Worm (Caenorhabditis elegans) whole organism, L3 larva: ENCODE data around the gene C32D5.8.

Experiments
- R02D3.7 ChIP-seq: fragments of 150-350 bp; optimal IDR thresholded peaks from 2 replicates; lab custom pipeline; 2014; ENCODE audit warnings: missing biosample characterization, missing genetic modification characterization
- ZK546.5 ChIP-seq: sonication (generic microtip); optimal IDR thresholded peaks from 2 replicates; lab custom pipeline; 2017; ENCODE audit warnings: missing biosample characterization, missing genetic modification characterization
- aly-2 ChIP-seq: fragments of 150-350 bp; optimal IDR thresholded peaks from 2 replicates; lab custom pipeline; 2014; ENCODE audit warnings: missing biosample characterization, missing genetic modification characterization
- ama-1 ChIP-seq: fragments of 150-350 bp; optimal IDR thresholded peaks from 2 replicates; lab custom pipeline; 2018
- ceh-16 ChIP-seq: sonication (generic microtip); optimal IDR thresholded peaks from 2 replicates; lab custom pipeline; 2017; ENCODE audit warnings: missing biosample characterization, missing genetic modification characterization
- ceh-28 ChIP-seq: fragments of 150-350 bp; optimal IDR thresholded peaks from 2 replicates; lab custom pipeline; 2014; ENCODE audit warnings: missing biosample characterization, missing genetic modification reagents, missing genetic modification characterization
- ceh-82 ChIP-seq: fragments of 150-350 bp; optimal IDR thresholded peaks from 2 replicates; lab custom pipeline; 2014; ENCODE audit warnings: missing biosample characterization, missing genetic modification characterization
- ceh-9 ChIP-seq: sonication (generic microtip); optimal IDR thresholded peaks from 2 replicates; lab custom pipeline; 2018; ENCODE audit warnings: missing biosample characterization, missing genetic modification characterization
- daf-12 ChIP-seq: fragments of 150-350 bp; optimal IDR thresholded peaks from 2 replicates; lab custom pipeline; 2014; ENCODE audit warnings: missing biosample characterization, missing genetic modification reagents, missing genetic modification characterization
- egl-27 ChIP-seq: sonication (generic microtip); optimal IDR thresholded peaks from 4 replicates; lab custom pipeline; 2017; ENCODE audit warnings: missing biosample characterization, missing genetic modification reagents, missing genetic modification characterization
- egl-5 ChIP-seq: fragments of 150-350 bp; optimal IDR thresholded peaks from 2 replicates; lab custom pipeline; 2017; ENCODE audit warnings: missing biosample characterization, missing genetic modification reagents, missing genetic modification characterization, inconsistent platforms
- elt-1 ChIP-seq: fragments of 150-350 bp; optimal IDR thresholded peaks from 2 replicates; lab custom pipeline; 2014; ENCODE audit warnings: missing biosample characterization, missing genetic modification characterization
- elt-2 ChIP-seq: sonication (generic microtip); optimal IDR thresholded peaks from 2 replicates; lab custom pipeline; 2016; ENCODE audit warnings: missing genetic modification reagents, mild to moderate bottlenecking, missing genetic modification characterization, missing compliant biosample characterization
- elt-3 ChIP-seq, 3 experiments: fragments of 150-350 bp in 1 of 3; sonication (generic microtip) in 2 of 3; optimal IDR thresholded peaks; 2 replicates in 2 of 3; 4 replicates in 1 of 3; lab custom pipeline; 2014 to 2017; ENCODE audit warnings: missing biosample characterization in 3 of 3, missing genetic modification characterization in 3 of 3
- eor-1 ChIP-seq, 2 experiments: fragments of 150-350 bp; optimal IDR thresholded peaks; 2 replicates each; lab custom pipeline; 2014 to 2018; ENCODE audit warnings: missing biosample characterization in 2 of 2, missing genetic modification characterization in 2 of 2
- fkh-10 ChIP-seq: sonication (generic microtip); optimal IDR thresholded peaks from 2 replicates; lab custom pipeline; 2017; ENCODE audit warnings: missing biosample characterization, missing genetic modification reagents, missing genetic modification characterization
- fkh-2 ChIP-seq: fragments of 150-350 bp; optimal IDR thresholded peaks from 2 replicates; lab custom pipeline; 2014; ENCODE audit warnings: missing biosample characterization, missing genetic modification reagents, missing genetic modification characterization
- fos-1 ChIP-seq: fragments of 150-350 bp; optimal IDR thresholded peaks from 2 replicates; lab custom pipeline; 2014; ENCODE audit warnings: missing biosample characterization, missing genetic modification characterization
- hmg-11 ChIP-seq: sonication (generic microtip); optimal IDR thresholded peaks from 2 replicates; lab custom pipeline; 2016; ENCODE audit warnings: missing genetic modification characterization, missing compliant biosample characterization
- jun-1 ChIP-seq: fragments of 150-350 bp; optimal IDR thresholded peaks from 2 replicates; lab custom pipeline; 2014; ENCODE audit warnings: missing biosample characterization, missing genetic modification reagents, missing genetic modification characterization
- lin-15B ChIP-seq: fragments of 150-350 bp; optimal IDR thresholded peaks from 2 replicates; lab custom pipeline; 2014; ENCODE audit warnings: missing biosample characterization, missing genetic modification characterization
- lin-39 ChIP-seq: fragments of 150-350 bp; optimal IDR thresholded peaks from 2 replicates; lab custom pipeline; 2018; ENCODE audit warnings: missing biosample characterization, missing genetic modification reagents, missing genetic modification characterization
- lsy-12 ChIP-seq: sonication (generic microtip); optimal IDR thresholded peaks from 2 replicates; lab custom pipeline; 2016; ENCODE audit warnings: mild to moderate bottlenecking, missing genetic modification characterization, missing compliant biosample characterization
- mdl-1 ChIP-seq: fragments of 150-350 bp; optimal IDR thresholded peaks from 2 replicates; lab custom pipeline; 2014; ENCODE audit warnings: missing biosample characterization, missing genetic modification characterization
- mml-1 ChIP-seq: fragments of 150-350 bp; sonication (generic microtip); optimal IDR thresholded peaks from 3 replicates; lab custom pipeline; 2014; ENCODE audit warnings: missing biosample characterization, missing genetic modification characterization
- nfya-1 ChIP-seq: sonication (generic microtip); optimal IDR thresholded peaks from 2 replicates; lab custom pipeline; 2017; ENCODE audit warnings: missing genetic modification characterization, mild to moderate bottlenecking, missing compliant biosample characterization, antibody characterized with exemption, moderate library complexity; ENCODE audit not compliant: insufficient read depth
- nhr-11 ChIP-seq: fragments of 150-350 bp; optimal IDR thresholded peaks from 2 replicates; lab custom pipeline; 2014; ENCODE audit warnings: missing biosample characterization, missing genetic modification characterization
- nhr-12 ChIP-seq: fragments of 150-350 bp; optimal IDR thresholded peaks from 2 replicates; lab custom pipeline; 2014; ENCODE audit warnings: missing biosample characterization, missing genetic modification characterization
- nhr-23 ChIP-seq: fragments of 150-350 bp; optimal IDR thresholded peaks from 2 replicates; lab custom pipeline; 2014; ENCODE audit warnings: missing biosample characterization, missing genetic modification reagents, missing genetic modification characterization
- nhr-237 ChIP-seq: fragments of 150-350 bp; optimal IDR thresholded peaks from 2 replicates; lab custom pipeline; 2014; ENCODE audit warnings: missing biosample characterization, missing genetic modification characterization
- nhr-25 ChIP-seq: sonication (generic microtip); optimal IDR thresholded peaks from 2 replicates; lab custom pipeline; 2017; ENCODE audit warnings: missing biosample characterization, missing genetic modification characterization
- nhr-28 ChIP-seq: fragments of 150-350 bp; optimal IDR thresholded peaks from 2 replicates; lab custom pipeline; 2014; ENCODE audit warnings: missing biosample characterization, missing genetic modification characterization
- nhr-43 ChIP-seq: sonication (generic microtip); optimal IDR thresholded peaks from 2 replicates; lab custom pipeline; 2016; ENCODE audit warnings: mild to moderate bottlenecking, missing genetic modification characterization, missing compliant biosample characterization; ENCODE audit not compliant: poor library complexity, severe bottlenecking
- nhr-67 ChIP-seq: fragments of 150-350 bp; optimal IDR thresholded peaks from 2 replicates; lab custom pipeline; 2014; ENCODE audit warnings: missing biosample characterization, missing genetic modification characterization
- nhr-76 ChIP-seq: fragments of 150-350 bp; sonication (generic microtip); optimal IDR thresholded peaks from 5 replicates; lab custom pipeline; 2014; ENCODE audit warnings: missing biosample characterization, missing genetic modification characterization
- nhr-77 ChIP-seq: fragments of 150-350 bp; optimal IDR thresholded peaks from 2 replicates; lab custom pipeline; 2014; ENCODE audit warnings: missing biosample characterization, missing genetic modification characterization
- pha-4 ChIP-seq: fragments of 150-350 bp; optimal IDR thresholded peaks from 2 replicates; lab custom pipeline; 2014; ENCODE audit warnings: missing biosample characterization, missing genetic modification reagents, missing genetic modification characterization
- pqm-1 ChIP-seq: fragments of 150-350 bp; optimal IDR thresholded peaks from 2 replicates; lab custom pipeline; 2017; ENCODE audit warnings: missing biosample characterization, missing genetic modification characterization, inconsistent platforms
- sea-2 ChIP-seq: fragments of 150-350 bp; sonication (generic microtip); optimal IDR thresholded peaks from 4 replicates; lab custom pipeline; 2014; ENCODE audit warnings: missing biosample characterization, missing genetic modification reagents, missing genetic modification characterization
- skn-1 ChIP-seq: fragments of 150-350 bp; optimal IDR thresholded peaks from 2 replicates; lab custom pipeline; 2014; ENCODE audit warnings: missing biosample characterization, missing genetic modification characterization
- snpc-4 ChIP-seq: fragments of 150-350 bp; optimal IDR thresholded peaks from 2 replicates; lab custom pipeline; 2014; ENCODE audit warnings: missing biosample characterization, missing genetic modification characterization
- tbx-2 ChIP-seq: sonication (generic microtip); optimal IDR thresholded peaks from 2 replicates; lab custom pipeline; 2016; ENCODE audit warnings: mild to moderate bottlenecking, missing genetic modification characterization, missing compliant biosample characterization
- unc-39 ChIP-seq: sonication (generic microtip); optimal IDR thresholded peaks from 4 replicates; lab custom pipeline; 2017; ENCODE audit warnings: missing biosample characterization, missing genetic modification characterization
- unc-62 ChIP-seq: fragments of 150-350 bp; sonication (generic microtip); optimal IDR thresholded peaks from 4 replicates; lab custom pipeline; 2014; ENCODE audit warnings: missing biosample characterization, missing genetic modification reagents, missing genetic modification characterization
- zag-1 ChIP-seq: fragments of 150-350 bp; optimal IDR thresholded peaks from 2 replicates; lab custom pipeline; 2014; ENCODE audit warnings: missing biosample characterization, missing genetic modification characterization
- ztf-11 ChIP-seq: fragments of 150-350 bp; optimal IDR thresholded peaks from 2 replicates; lab custom pipeline; 2014; ENCODE audit warnings: missing biosample characterization, missing genetic modification characterization
- ztf-4 ChIP-seq: fragments of 150-350 bp; optimal IDR thresholded peaks from 2 replicates; lab custom pipeline; 2014; ENCODE audit warnings: missing biosample characterization, missing genetic modification characterization

C32D5.8 gene

DNA sequence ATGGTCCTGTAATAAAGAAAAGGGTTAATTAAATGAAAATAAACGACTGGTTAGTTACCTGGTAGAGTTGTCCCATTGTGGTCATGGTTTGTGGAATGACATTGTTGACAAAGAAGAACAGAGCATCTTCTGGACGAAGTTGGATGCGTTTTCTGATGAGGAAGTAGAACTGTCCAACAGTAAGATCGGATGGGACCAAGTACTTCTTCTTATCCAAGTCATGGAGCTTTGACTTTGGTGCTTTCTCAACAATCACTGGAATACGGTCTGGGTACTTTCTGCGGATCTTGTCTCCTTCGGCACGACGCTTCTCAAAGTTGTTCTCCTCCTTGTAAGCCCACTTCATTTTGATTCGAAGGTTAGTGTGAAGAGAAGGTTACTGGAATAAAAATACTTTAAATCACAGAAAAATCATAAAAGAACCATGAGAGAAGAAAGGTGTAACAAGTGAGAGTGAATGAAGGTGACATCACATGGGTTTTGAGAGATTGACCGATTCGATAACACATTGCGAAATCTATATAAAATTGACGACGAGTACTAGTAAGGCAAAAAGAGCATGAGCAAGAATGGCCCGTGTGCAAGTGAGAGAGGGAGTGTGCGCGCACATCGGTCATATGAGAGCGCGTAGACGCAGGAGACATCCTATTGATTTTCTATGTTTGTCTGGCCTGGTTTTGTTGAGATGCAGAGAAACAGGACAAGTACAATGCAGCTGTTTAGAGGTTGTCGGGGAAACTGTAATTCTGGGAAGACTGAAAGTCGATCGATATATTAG lies 1.8 kb upstream of the C32D5.8 start, which contains the start of gene lgg-1:
Gene lgg-1, minus strand, starts transcription at position 379 of the 778 bp plus-strand sequence.
- TF ChIP-seq ama-1 (lab: Kevin White, UChicago) (peak; percentile 98), nhr-12 (no peak), ZK546.5 (tag; lab: Kevin White, UChicago) (no peak), nhr-77 (no peak), ceh-16 (no peak), nhr-43 (tag; lab: Kevin White, UChicago) (peak; percentile 63), ztf-4 (tag; lab: Kevin White, UChicago) (no peak), sea-2 (GFP tag; lab: Kevin White, UChicago) (no peak), daf-12 (tag; lab: Kevin White, UChicago) (no peak), nhr-23 (peak; percentile 9), ceh-28 (tag; lab: Kevin White, UChicago) (peak; percentile 74), elt-3 (tag; optimal IDR thresholded peaks at IDR 0.05; lab: Kevin White, UChicago) (no peak), egl-5 (peak; percentile 29), unc-39 (tag; lab: Kevin White, UChicago) (no peak), ceh-9 (tag; lab: Kevin White, UChicago) (no peak), pqm-1 (no peak), elt-2 (tag; lab: Kevin White, UChicago) (no peak), ztf-11 (no peak), tbx-2 (tag; lab: Kevin White, UChicago) (no peak), fos-1 (tag; lab: Kevin White, UChicago) (no peak), lin-15B (tag; lab: Kevin White, UChicago) (peak; percentile 30), R02D3.7 (no peak), nhr-11 (tag; lab: Kevin White, UChicago) (no peak), lsy-12 (tag; lab: Kevin White, UChicago) (peak; percentile 60), lin-39 (peak; percentile 40), nhr-76 (no peak), egl-27 (tag; lab: Kevin White, UChicago) (no peak), elt-1 (no peak), nhr-67 (tag; lab: Kevin White, UChicago) (no peak), eor-1 (tag; optimal IDR thresholded peaks at IDR 0.05; lab: Kevin White, UChicago) (no peak), snpc-4 (tag; lab: Kevin White, UChicago) (peak; percentile 4), nfya-1 (peak; percentile 73), fkh-2 (no peak), unc-62 (GFP tag; lab: Kevin White, UChicago) (no peak), nhr-25 (tag; lab: Kevin White, UChicago) (peak; percentile 83), jun-1 (tag; lab: Kevin White, UChicago) (peak; percentile 70), pha-4 (tag; lab: Kevin White, UChicago) (peak; percentile 71), zag-1 (no peak), fkh-10 (GFP tag; lab: Kevin White, UChicago) (no peak), mdl-1 (peak; percentile 10), aly-2 (tag; lab: Kevin White, UChicago) (no peak), hmg-11 (tag; lab: Kevin White, UChicago) (no peak), mml-1 (tag; lab: Kevin White, UChicago) (no peak), nhr-28 (tag; lab: Kevin White, UChicago) (no peak), ceh-82 (no peak), skn-1 (tag; lab: Kevin White, UChicago) (no peak), nhr-237 (tag; lab: Kevin White, UChicago) (no peak)
